Fruit fly (Drosophila melanogaster) whole organism, adult: Measurements from ENCODE around the gene CG44428.

ENCODE experiments used
- CG11617 ChIP-seq: fragments of 200-800 bp; sonication (Bioruptor generic); optimal IDR thresholded peaks from 2 replicates; lab custom pipeline; 2017; ENCODE audit warnings: mild to moderate bottlenecking, missing biosample characterization, missing genetic modification reagents, missing genetic modification characterization
- CG12768 ChIP-seq: fragments of 200-800 bp; sonication (Bioruptor generic); optimal IDR thresholded peaks from 2 replicates; lab custom pipeline; 2017; ENCODE audit warnings: missing biosample characterization, missing genetic modification characterization, mild to moderate bottlenecking, moderate library complexity, missing genetic modification reagents
- CG14711 ChIP-seq: fragments of 200-800 bp; sonication (Bioruptor generic); optimal IDR thresholded peaks from 2 replicates; lab custom pipeline; 2018; ENCODE audit warnings: missing biosample characterization, mild to moderate bottlenecking, missing genetic modification characterization, moderate library complexity
- CG1620 ChIP-seq: fragments of 200-800 bp; sonication (Bioruptor generic); optimal IDR thresholded peaks from 2 replicates; lab custom pipeline; 2016; ENCODE audit warnings: missing biosample characterization, missing genetic modification characterization
- CG33017 ChIP-seq: fragments of 200-800 bp; sonication (Bioruptor generic); optimal IDR thresholded peaks from 2 replicates; lab custom pipeline; 2018; ENCODE audit warnings: missing biosample characterization, mild to moderate bottlenecking, missing genetic modification characterization, moderate library complexity
- CG5204 ChIP-seq: fragments of 200-800 bp; sonication (Bioruptor generic); optimal IDR thresholded peaks from 2 replicates; lab custom pipeline; 2016; ENCODE audit warnings: missing biosample characterization, missing genetic modification characterization
- CG7045 ChIP-seq: fragments of 200-800 bp; sonication (Bioruptor generic); optimal IDR thresholded peaks from 2 replicates; lab custom pipeline; 2017; ENCODE audit warnings: missing biosample characterization, mild to moderate bottlenecking, missing genetic modification characterization
- CG7101 ChIP-seq: fragments of 200-800 bp; sonication (Bioruptor generic); optimal IDR thresholded peaks from 2 replicates; lab custom pipeline; 2018; ENCODE audit warnings: missing biosample characterization, mild to moderate bottlenecking, missing genetic modification characterization, moderate library complexity
- Clk ChIP-seq: fragments of 200-800 bp; sonication (Bioruptor generic); optimal IDR thresholded peaks from 2 replicates; lab custom pipeline; 2017; ENCODE audit warnings: missing biosample characterization, missing genetic modification characterization
- Crg-1 ChIP-seq: fragments of 200-800 bp; sonication (Bioruptor generic); optimal IDR thresholded peaks from 2 replicates; lab custom pipeline; 2016; ENCODE audit warnings: missing biosample characterization, missing genetic modification characterization
- Hr96 ChIP-seq: fragments of 200-800 bp; sonication (Bioruptor generic); optimal IDR thresholded peaks from 2 replicates; lab custom pipeline; 2016; ENCODE audit warnings: missing biosample characterization, missing genetic modification characterization
- Mnt ChIP-seq: fragments of 200-800 bp; sonication (Bioruptor generic); optimal IDR thresholded peaks from 2 replicates; lab custom pipeline; 2016; ENCODE audit warnings: missing biosample characterization, mild to moderate bottlenecking, missing genetic modification characterization
- bab1 ChIP-seq: fragments of 200-800 bp; sonication (Bioruptor generic); optimal IDR thresholded peaks from 3 replicates; lab custom pipeline; 2019; ENCODE audit warnings: missing biosample characterization, mild to moderate bottlenecking, missing genetic modification characterization, moderate library complexity
- cic ChIP-seq: fragments of 200-800 bp; sonication (Bioruptor generic); optimal IDR thresholded peaks from 2 replicates; lab custom pipeline; 2017; ENCODE audit warnings: missing biosample characterization, mild to moderate bottlenecking, missing genetic modification characterization, moderate library complexity
- cnc ChIP-seq, 2 experiments: fragments of >200 bp; optimal IDR thresholded peaks; 2 replicates each; lab custom pipeline; 2017
- kay ChIP-seq: fragments of 200-800 bp; sonication (Bioruptor generic); peaks from one replicate; lab custom pipeline; 2016; ENCODE audit warnings: missing biosample characterization, missing genetic modification characterization, borderline replicate concordance
- ovo ChIP-seq: fragments of 200-800 bp; sonication (Bioruptor generic); optimal IDR thresholded peaks from 2 replicates; lab custom pipeline; 2016; ENCODE audit warnings: missing biosample characterization, missing genetic modification characterization
- pad ChIP-seq: fragments of 200-800 bp; sonication (Bioruptor generic); optimal IDR thresholded peaks from 3 replicates; lab custom pipeline; 2017; ENCODE audit warnings: missing biosample characterization, missing genetic modification characterization, mild to moderate bottlenecking, moderate library complexity, missing genetic modification reagents
- tj ChIP-seq: fragments of 200-800 bp; sonication (Bioruptor generic); optimal IDR thresholded peaks from 3 replicates; lab custom pipeline; 2017; ENCODE audit warnings: missing biosample characterization, mild to moderate bottlenecking, missing genetic modification characterization, moderate library complexity
- toe ChIP-seq: fragments of 200-800 bp; sonication (Bioruptor generic); optimal IDR thresholded peaks from 2 replicates; lab custom pipeline; 2016; ENCODE audit warnings: missing biosample characterization, missing genetic modification characterization

The CG44428 gene

dm6 chrX:13530199-13530788 is at the start of gene CG44428:
Gene CG44428, minus strand, starts transcription at chrX:13530249.
- no peak for TF ChIP-seq Mnt (GFP tag; lab: Kevin White, UChicago)

dm6 chrX:13579322-13579721 is 49.3 kb upstream of the CG44428 start:
- TF ChIP-seq ovo (GFP tag; lab: Kevin White, UChicago): no peak
- no peak for TF ChIP-seq CG7101 (tag; lab: Kevin White, UChicago)
- no peak for TF ChIP-seq CG5204 (GFP tag; lab: Kevin White, UChicago)
- TF ChIP-seq cic (GFP tag; lab: Kevin White, UChicago): no peak
- TF ChIP-seq Mnt (GFP tag; lab: Kevin White, UChicago): no peak
- no peak for TF ChIP-seq kay (GFP tag; lab: Kevin White, UChicago)
- no peak for TF ChIP-seq CG1620 (GFP tag; lab: Kevin White, UChicago)
- no peak for TF ChIP-seq cnc (optimal IDR thresholded peaks at IDR 0.05; lab: Kevin White, UChicago)
- TF ChIP-seq Crg-1: no peak
- TF ChIP-seq CG11617 (GFP tag; lab: Kevin White, UChicago): no peak

DNA sequence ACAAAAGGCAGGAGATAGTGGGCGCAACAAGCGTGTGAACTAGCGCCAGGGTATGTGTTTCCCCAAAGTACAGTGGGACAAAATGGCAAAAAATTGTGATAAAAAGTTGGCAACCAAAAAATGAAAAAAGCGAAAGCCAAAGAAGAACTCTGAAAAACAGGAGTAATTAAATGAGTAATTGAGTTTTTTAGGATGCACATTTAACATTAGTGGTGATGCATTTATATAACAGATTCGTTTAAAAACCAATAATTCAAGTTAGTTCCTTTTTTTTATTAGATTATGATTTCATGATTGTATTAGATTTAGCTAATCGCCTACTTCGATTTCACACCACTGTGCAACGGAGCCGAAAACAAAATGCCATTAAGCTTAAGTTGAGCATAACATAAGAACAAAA is 42.3 kb upstream of the CG44428 start:
- TF ChIP-seq CG12768 (GFP tag; lab: Kevin White, UChicago) (no peak), cnc (optimal IDR thresholded peaks at IDR 0.05; lab: Kevin White, UChicago) (no peak), kay (GFP tag; lab: Kevin White, UChicago) (no peak), CG14711 (tag; lab: Kevin White, UChicago) (no peak), CG33017 (tag; lab: Kevin White, UChicago) (no peak), ovo (GFP tag; lab: Kevin White, UChicago) (no peak), CG5204 (GFP tag; lab: Kevin White, UChicago) (no peak), Hr96 (GFP tag; lab: Kevin White, UChicago) (no peak), bab1 (peak; percentile 15), CG11617 (GFP tag; lab: Kevin White, UChicago) (no peak), CG7101 (tag; lab: Kevin White, UChicago) (peak; percentile 11), tj (peak; percentile 3), CG1620 (GFP tag; lab: Kevin White, UChicago) (no peak), CG7045 (GFP tag; lab: Kevin White, UChicago) (no peak), Mnt (GFP tag; lab: Kevin White, UChicago) (no peak), Clk (no peak)

DNA sequence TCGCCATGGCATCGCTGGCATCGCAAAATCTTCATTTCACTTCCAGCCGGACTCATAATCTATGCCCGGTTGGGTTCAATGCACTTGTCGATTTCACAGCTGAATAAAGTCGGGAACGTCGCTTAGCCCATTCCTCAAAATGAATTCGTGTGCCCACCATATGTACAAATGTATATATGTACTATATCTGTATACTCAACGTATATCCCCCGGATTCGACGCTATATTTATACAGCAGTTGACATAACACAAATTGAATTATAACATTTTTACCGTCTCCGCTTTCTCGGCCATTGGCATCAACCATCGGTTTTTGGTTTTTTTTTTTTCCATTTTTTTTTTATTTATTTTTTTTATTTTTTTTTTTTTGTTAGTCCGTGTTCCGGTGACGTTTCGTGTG is 40.2 kb upstream of the CG44428 start:
- peak; percentile 22 for TF ChIP-seq kay (GFP tag; lab: Kevin White, UChicago)
- TF ChIP-seq tj: no peak
- peak; percentile 15 for TF ChIP-seq CG1620 (GFP tag; lab: Kevin White, UChicago)

DNA sequence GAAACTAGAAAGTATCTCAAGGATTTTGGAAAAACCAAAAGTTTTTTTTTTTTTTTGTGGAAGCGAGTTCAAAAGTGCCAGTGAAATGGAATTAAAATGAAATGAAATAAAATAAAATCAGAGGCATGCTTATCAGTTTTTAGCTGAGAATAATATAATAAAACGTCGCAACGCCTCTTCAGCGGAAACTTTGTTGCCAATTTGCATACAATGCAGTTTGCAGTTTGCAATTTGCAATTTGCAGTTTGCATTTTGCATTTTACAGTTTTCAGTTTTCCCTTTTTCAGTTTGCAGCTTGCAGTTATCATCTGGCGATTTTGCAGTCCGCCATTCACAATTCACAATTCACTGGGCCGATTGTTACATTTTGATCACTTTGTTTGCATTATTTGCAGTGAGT is 38.8 kb upstream of the CG44428 start:
- no peak for TF ChIP-seq kay (GFP tag; lab: Kevin White, UChicago)
- no peak for TF ChIP-seq Hr96 (GFP tag; lab: Kevin White, UChicago)
- peak; percentile 96 for TF ChIP-seq tj
- no peak for TF ChIP-seq bab1
- TF ChIP-seq Mnt (GFP tag; lab: Kevin White, UChicago): no peak
- no peak for TF ChIP-seq toe (GFP tag; lab: Kevin White, UChicago)
- TF ChIP-seq CG7045 (GFP tag; lab: Kevin White, UChicago): no peak

- TF ChIP-seq Crg-1 (no peak), CG5204 (GFP tag; lab: Kevin White, UChicago) (peak; percentile 11), CG33017 (tag; lab: Kevin White, UChicago) (peak; percentile 0), CG7101 (tag; lab: Kevin White, UChicago) (peak; percentile 47), kay (GFP tag; lab: Kevin White, UChicago) (no peak), CG12768 (GFP tag; lab: Kevin White, UChicago) (no peak), cnc (optimal IDR thresholded peaks at IDR 0.05; lab: Kevin White, UChicago) (no peak), tj (no peak), CG1620 (GFP tag; lab: Kevin White, UChicago) (peak; percentile 45), ovo (GFP tag; lab: Kevin White, UChicago) (no peak), CG7045 (GFP tag; lab: Kevin White, UChicago) (no peak), Clk (no peak), cic (GFP tag; lab: Kevin White, UChicago) (no peak), bab1 (peak; percentile 86), toe (GFP tag; lab: Kevin White, UChicago) (no peak), CG14711 (tag; lab: Kevin White, UChicago) (peak; percentile 67), Hr96 (GFP tag; lab: Kevin White, UChicago) (no peak), Mnt (GFP tag; lab: Kevin White, UChicago) (peak; percentile 12), pad (GFP tag; lab: Kevin White, UChicago) (peak; percentile 31), CG11617 (GFP tag; lab: Kevin White, UChicago) (no peak)
Observed at dm6 chrX:13568127-13568526, 38.1 kb upstream of the CG44428 start.
